Fruit fly (Drosophila melanogaster): ENCODE measurements around the gene CG6454.

Gene CG6454

DNA sequence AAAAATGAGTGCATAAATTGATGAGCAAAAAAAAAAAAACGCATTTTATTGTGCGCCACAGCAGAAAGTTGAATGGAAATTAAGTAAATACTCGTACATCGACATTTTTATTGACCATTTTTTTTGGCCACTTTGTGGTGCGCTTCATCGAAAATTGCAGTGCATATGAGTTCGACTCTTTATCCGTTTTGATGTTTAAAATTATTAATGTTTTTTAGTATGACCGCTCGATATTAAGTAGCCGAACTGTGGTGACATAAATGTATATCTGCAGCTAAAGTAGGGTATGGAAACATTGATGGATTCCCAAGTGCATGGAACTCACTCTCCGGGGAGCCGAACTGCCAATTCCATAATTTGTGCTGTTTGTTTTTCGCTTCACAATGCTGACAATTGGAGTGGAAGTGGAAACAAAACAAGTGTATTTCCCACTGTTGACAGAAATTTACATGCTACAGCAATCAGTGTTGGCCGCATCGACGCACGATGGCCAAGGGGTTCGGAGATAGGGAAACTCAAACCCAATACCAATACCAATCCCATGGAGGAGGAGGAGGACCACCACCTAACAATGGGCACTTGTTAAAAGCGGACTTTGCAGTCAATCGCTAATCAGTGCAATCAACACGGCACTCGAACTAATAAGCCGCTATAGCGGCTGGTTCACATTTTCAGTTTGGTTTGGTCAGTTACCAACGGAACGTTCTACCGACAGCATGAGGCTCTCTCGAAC lies 43.4 kb downstream of the CG6454 start, which contains the start of gene CG13616:
Gene CG13616 (plus strand): TSS at position 683 of the 733 bp plus-strand sequence.
- TF ChIP-seq pan (optimal IDR thresholded peaks at IDR 0.05) (no peak), GATAd (GFP tag; optimal IDR thresholded peaks at IDR 0.05) (no peak), Mio (GFP tag; optimal IDR thresholded peaks at IDR 0.05) (no peak), sv (GFP tag; optimal IDR thresholded peaks at IDR 0.05) (no peak), psq (GFP tag; optimal IDR thresholded peaks at IDR 0.05) (no peak)
